Fruit fly (Drosophila melanogaster): ENCODE measurements around the gene CG11555.

CG11555 gene

DNA sequence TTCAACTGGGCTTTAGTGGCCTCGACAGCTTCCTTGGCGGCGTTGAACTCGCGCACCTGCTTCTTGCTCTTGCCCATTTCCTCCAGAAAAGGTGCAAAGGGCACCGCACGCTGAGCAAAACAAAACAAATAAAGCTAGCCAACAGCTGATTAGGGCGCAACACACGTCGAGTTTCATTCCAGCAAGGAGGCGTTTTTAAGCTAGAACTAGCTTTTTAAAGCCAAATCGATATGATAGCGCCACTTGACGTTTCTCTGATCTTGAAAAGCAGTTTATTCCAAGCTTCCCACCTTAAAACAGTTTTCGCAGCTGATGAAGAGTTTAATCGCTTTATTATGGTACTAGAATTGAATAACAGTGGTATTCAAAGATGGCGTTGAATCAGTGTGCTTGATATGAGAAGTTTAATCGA is 9.4 kb downstream of the CG11555 start, which contains the start of gene CG11601:
Gene CG11601 (minus strand): TSS at position 199 of the 412 bp plus-strand sequence.
- TF ChIP-seq Dll (optimal IDR thresholded peaks at IDR 0.05) (no peak), usp (GFP tag; optimal IDR thresholded peaks at IDR 0.05) (no peak), EcR (GFP tag; optimal IDR thresholded peaks at IDR 0.05) (peak in 1 of 2 experiments; percentile 28), CG8478 (optimal IDR thresholded peaks at IDR 0.05) (no peak), psq (optimal IDR thresholded peaks at IDR 0.05) (no peak)

DNA sequence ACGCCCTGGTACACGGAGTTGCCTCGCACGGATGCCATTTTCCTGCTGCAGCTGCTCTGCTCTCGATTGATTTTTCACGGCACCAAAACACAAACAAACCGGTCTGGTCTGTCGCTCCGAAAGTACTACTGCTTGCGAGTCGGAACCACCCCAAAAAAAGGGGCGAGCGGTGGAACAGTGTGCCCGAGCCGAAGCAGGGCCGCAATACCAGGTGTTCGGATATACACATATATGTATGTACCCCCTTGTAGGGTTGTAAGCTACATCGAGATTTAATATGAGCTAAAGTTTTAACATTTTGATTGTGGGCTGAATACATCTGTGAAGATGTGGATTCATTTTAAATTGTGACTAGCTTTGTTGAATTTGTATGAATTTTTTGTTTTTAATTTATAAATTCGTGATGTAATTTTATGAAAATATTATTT is 12.0 kb downstream of the CG11555 start:
- no peak for TF ChIP-seq Dll (optimal IDR thresholded peaks at IDR 0.05)
- no peak for TF ChIP-seq usp (GFP tag; optimal IDR thresholded peaks at IDR 0.05)
- no peak for TF ChIP-seq pan (optimal IDR thresholded peaks at IDR 0.05)

DNA sequence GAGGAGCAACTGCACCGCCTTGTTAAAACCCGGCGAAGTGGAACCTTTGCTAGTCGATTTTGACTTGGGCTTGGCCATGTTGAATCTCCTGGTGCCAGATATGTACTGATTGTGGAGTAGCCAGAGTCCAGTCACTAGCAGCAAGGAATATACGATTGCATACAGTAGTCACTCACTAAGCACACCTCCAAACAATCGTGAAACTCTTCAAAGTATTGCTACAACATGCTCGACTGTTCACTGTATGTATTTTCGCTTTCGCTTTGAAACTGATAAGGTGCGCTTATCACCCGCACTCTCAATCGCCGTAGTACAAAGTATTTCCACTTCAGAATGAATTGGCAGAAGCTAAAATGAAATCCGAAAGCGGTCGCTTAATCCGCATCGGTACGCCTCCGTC is 12.8 kb downstream of the CG11555 start:
- TF ChIP-seq usp (GFP tag; optimal IDR thresholded peaks at IDR 0.05) (no peak), EcR (GFP tag; optimal IDR thresholded peaks at IDR 0.05) (peak in 1 of 2 experiments; percentile 4)

DNA sequence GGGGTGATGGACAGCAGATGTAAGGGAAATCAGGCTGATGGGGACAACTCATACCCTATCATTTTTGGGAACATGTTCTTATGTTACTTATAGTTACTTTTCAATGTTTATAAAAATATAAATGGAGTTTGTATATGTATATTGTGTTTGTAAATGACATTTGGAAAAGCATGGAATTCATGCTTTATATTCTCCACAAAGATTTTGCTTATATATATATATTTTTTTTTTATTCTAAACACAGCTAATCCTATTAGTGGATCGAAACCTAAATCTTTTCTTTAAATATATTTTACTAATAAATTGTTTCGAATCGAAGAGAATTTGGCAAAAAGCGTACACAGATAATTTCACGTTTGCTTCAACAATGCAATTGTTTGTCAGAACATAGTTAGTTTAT is 15.4 kb downstream of the CG11555 start, which contains the start of gene Amnionless:
Gene Amnionless (minus strand): TSS at position 101 of the 400 bp plus-strand sequence.
- no peak for TF ChIP-seq usp (GFP tag; optimal IDR thresholded peaks at IDR 0.05)
- TF ChIP-seq psq (optimal IDR thresholded peaks at IDR 0.05): no peak
- no peak for TF ChIP-seq pan (optimal IDR thresholded peaks at IDR 0.05)
- no peak for TF ChIP-seq EcR (GFP tag; optimal IDR thresholded peaks at IDR 0.05)
- no peak for TF ChIP-seq CG8478 (optimal IDR thresholded peaks at IDR 0.05)
- no peak for TF ChIP-seq Dll (optimal IDR thresholded peaks at IDR 0.05)

DNA sequence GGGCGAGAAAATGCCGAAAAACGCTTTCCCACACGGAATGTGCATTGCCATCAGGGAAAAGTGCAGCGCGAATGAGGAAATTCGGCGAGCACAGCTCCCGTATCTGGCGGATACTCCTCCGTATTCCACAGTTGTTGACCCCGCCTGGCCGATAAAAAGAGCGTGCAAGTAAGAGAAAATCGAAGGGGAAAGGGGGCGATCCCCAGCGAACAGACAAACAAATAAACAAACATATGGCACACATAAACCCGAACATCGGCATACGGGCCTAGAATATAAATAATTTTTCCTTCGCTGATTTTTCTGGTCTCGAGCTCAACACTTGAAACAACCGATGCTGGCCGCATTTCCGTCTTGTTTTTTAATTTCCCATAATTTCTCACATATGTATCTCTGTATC is 16.7 kb downstream of the CG11555 start:
- TF ChIP-seq CG8478 (optimal IDR thresholded peaks at IDR 0.05) (no peak), psq (optimal IDR thresholded peaks at IDR 0.05) (no peak), EcR (GFP tag; optimal IDR thresholded peaks at IDR 0.05) (no peak), usp (GFP tag; optimal IDR thresholded peaks at IDR 0.05) (no peak), Dll (optimal IDR thresholded peaks at IDR 0.05) (no peak), pan (optimal IDR thresholded peaks at IDR 0.05) (no peak)

DNA sequence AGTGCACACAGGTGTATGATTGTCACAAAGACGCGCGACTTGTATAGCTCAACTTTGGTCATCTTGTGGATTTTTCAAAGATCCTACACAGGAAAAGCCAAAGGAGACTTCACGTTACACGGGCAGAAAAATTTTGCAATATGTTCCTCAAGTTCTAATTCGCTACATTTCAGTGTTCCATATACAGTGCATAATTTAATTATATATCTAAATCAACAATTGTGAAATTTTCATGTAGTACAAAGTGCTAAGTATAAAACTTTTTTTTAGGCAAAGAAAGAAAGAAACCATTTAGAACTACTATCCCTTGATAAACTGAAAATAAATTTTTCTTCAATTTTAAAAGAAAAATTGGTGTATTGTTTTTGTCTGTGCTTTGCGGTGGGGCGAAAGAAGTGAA is 17.3 kb downstream of the CG11555 start:
- TF ChIP-seq CG8478 (optimal IDR thresholded peaks at IDR 0.05) (no peak), psq (optimal IDR thresholded peaks at IDR 0.05) (no peak), EcR (GFP tag; optimal IDR thresholded peaks at IDR 0.05) (no peak), Dll (optimal IDR thresholded peaks at IDR 0.05) (no peak), pan (optimal IDR thresholded peaks at IDR 0.05) (no peak), usp (GFP tag; optimal IDR thresholded peaks at IDR 0.05) (no peak)

DNA sequence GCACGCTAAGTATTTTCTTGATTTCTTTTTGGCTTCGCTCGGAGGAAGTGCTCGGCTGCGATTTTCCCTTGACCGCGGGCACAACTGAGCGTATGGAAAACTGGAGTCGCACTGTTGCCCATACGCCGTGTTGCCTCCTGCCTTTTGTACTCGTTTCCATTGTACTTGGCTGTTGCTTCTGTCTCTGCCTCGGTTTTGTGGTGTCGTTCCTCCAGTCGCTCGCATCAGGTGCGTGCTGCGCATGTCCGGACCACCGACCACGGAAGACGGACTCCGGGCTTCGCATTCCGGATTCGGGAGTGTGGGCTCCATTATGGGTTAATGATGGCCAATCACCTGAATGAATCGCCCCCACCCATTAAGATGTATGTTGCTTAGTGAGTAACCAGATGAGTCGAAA is 18.0 kb downstream of the CG11555 start, which contains the start of gene CG3625:
Gene CG3625 (minus strand): TSS at position 139 of the 400 bp plus-strand sequence.
- TF ChIP-seq usp (GFP tag; optimal IDR thresholded peaks at IDR 0.05): no peak
- no peak for TF ChIP-seq Dll (optimal IDR thresholded peaks at IDR 0.05)
- no peak for TF ChIP-seq EcR (GFP tag; optimal IDR thresholded peaks at IDR 0.05)
- no peak for TF ChIP-seq pan (optimal IDR thresholded peaks at IDR 0.05)
- TF ChIP-seq CG8478 (optimal IDR thresholded peaks at IDR 0.05): no peak
- TF ChIP-seq psq (optimal IDR thresholded peaks at IDR 0.05): no peak

DNA sequence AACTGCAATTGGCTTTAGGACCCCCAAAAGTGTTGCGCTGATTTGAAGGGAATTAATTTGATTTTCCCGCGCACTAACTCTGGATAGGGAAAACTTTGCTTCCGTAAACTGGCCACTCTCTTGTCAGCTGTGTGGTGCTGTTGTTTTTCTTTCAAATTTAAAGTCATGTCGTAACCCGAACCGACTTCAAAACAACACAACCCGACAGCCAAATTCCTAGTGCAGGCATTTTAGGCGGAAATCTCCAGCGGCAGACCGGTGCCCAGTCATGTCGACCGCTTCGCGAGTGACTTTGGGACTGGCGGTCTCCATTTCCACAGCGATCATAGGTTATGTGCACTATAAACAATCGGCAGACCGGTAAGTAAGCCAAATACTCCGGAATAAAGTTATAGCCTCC is 18.7 kb downstream of the CG11555 start, which contains the start of gene CG11562:
Gene CG11562 (plus strand): TSS at position 119 of the 400 bp plus-strand sequence.
- no peak for TF ChIP-seq CG8478 (optimal IDR thresholded peaks at IDR 0.05)
- no peak for TF ChIP-seq usp (GFP tag; optimal IDR thresholded peaks at IDR 0.05)
- no peak for TF ChIP-seq EcR (GFP tag; optimal IDR thresholded peaks at IDR 0.05)
- no peak for TF ChIP-seq pan (optimal IDR thresholded peaks at IDR 0.05)
- no peak for TF ChIP-seq Dll (optimal IDR thresholded peaks at IDR 0.05)
- TF ChIP-seq psq (optimal IDR thresholded peaks at IDR 0.05): no peak

DNA sequence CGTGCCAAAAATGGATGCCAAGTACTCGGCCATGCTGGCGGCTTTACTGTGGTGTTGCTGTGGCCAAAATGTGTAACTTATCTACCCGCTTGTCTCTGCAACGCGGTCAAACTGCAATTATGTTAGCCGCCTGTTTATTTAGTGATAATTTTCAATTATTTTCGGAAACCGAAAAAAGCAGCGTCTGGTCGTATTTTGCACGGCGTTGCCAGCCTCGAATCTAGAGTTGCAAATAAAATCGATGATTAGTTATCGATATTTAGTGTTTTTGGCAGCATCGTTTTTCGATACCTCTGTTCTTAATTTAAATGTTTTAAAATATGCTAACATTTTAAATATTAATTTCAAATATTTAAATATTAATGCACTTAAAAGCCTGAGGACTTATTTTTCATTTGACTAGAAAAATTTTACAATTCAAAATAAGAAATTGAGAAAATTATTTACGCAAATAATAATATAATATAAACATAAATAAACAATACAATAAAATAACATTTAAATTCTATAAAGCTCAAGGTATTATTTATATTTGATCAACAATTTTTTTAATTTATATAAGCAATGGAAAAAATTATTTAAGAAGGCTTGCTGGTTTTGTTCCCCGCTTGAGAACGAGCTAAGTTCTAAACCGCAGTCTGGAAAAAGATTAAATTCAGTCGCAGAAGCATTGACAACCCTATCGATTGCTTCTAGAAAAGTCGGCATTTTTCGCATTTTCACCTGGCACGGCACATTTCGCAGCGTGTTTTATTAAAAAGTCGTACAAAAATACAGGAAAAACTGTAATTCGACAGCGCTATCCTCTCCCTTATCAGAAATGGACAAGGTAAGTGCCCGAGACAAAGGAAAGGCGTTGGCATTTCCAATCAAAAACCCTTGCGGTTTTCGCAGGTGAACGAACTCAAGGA is 21.1 kb downstream of the CG11555 start, which contains the start of the genes U2af38 and Stip1:
Gene U2af38 (minus strand): TSS at position 230 of the 911 bp plus-strand sequence.
Gene Stip1 (plus strand): TSS at position 671 of the 911 bp plus-strand sequence.
- peak; percentile 73 to 94 for TF ChIP-seq EcR (GFP tag; optimal IDR thresholded peaks at IDR 0.05)
- no peak for TF ChIP-seq pan (optimal IDR thresholded peaks at IDR 0.05)
- TF ChIP-seq psq (optimal IDR thresholded peaks at IDR 0.05): no peak

DNA sequence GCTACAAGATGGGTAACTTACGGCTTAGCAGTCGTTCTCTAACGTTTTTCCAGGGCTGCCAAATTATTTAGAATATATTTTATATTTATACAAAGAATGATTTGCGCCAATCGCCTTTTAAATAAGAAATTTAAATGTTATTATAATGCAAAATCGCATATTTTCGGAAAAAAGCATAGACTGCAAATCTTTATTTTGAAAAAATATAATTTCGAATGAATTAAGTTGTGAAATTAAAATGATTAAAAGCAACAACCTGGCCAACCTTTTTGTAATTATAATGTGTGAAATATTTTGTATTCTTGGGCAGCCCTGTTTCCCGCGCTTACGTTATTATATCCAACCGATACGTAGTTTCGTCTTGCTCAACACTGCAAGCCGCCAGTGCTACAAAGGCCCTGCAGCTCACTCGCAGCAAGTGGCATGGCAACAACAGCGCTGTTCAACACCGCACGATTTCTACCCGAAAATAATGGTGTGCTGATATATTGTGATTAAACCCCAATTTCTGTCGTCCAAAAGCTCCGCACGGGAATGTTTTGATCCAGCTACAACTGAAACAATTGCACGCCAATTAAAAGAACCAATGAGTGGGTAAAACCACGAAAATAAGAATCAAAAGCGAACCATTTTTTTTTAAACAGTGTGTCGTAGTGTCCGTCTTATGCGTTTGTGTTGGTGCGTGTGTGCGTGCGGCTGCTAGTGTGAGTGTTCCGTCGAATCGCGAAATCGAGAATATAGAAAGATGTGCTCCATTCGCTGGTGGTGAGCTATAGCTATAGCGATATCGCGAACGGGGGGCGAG is 24.0 kb downstream of the CG11555 start, which contains the start of gene Pi3K21B:
Gene Pi3K21B (plus strand): TSS at position 401 of the 805 bp plus-strand sequence.
- TF ChIP-seq psq (optimal IDR thresholded peaks at IDR 0.05): no peak
- no peak for TF ChIP-seq CG8478 (optimal IDR thresholded peaks at IDR 0.05)
- TF ChIP-seq pan (optimal IDR thresholded peaks at IDR 0.05): no peak
- TF ChIP-seq EcR (GFP tag; optimal IDR thresholded peaks at IDR 0.05): no peak
- TF ChIP-seq Dll (optimal IDR thresholded peaks at IDR 0.05): no peak
- no peak for TF ChIP-seq usp (GFP tag; optimal IDR thresholded peaks at IDR 0.05)

DNA sequence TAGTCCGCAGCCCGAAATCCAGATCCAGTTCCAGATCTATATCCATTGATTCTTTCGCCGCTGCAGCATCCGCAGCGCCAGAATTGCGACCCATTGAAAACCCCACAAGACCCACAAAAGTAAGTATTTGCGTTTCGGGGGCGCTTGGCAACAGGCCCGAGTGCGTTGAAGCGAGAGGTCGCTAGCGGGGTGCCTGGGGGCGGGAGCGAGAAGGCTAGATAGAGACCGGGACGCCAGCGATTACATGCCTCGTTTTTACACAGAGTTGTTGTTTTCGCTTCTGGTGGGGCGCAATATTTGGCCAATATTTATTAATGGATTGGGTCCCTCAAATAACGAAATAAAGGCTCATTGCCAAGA is 24.6 kb downstream of the CG11555 start:
- TF ChIP-seq psq (optimal IDR thresholded peaks at IDR 0.05) (no peak), pan (optimal IDR thresholded peaks at IDR 0.05) (no peak), EcR (GFP tag; optimal IDR thresholded peaks at IDR 0.05) (no peak), CG8478 (optimal IDR thresholded peaks at IDR 0.05) (no peak), usp (GFP tag; optimal IDR thresholded peaks at IDR 0.05) (no peak)

DNA sequence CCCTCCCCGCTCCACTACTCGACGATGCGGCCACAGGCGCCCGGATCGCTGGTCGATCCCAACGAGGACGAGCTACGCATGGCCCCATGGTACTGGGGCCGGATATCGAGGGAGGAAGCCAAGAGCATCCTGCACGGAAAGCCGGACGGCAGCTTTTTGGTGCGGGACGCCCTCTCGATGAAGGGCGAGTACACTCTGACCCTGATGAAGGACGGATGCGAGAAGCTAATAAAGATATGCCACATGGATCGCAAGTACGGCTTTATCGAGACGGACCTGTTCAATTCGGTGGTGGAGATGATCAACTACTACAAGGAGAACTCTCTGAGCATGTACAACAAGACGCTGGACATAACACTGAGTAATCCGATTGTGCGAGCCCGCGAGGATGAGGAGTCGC is 25.4 kb downstream of the CG11555 start:
- TF ChIP-seq psq (optimal IDR thresholded peaks at IDR 0.05) (no peak), pan (optimal IDR thresholded peaks at IDR 0.05) (no peak)
